Worm (Caenorhabditis elegans): ENCODE measurements around the gene srsx-18.

The srsx-18 gene

DNA sequence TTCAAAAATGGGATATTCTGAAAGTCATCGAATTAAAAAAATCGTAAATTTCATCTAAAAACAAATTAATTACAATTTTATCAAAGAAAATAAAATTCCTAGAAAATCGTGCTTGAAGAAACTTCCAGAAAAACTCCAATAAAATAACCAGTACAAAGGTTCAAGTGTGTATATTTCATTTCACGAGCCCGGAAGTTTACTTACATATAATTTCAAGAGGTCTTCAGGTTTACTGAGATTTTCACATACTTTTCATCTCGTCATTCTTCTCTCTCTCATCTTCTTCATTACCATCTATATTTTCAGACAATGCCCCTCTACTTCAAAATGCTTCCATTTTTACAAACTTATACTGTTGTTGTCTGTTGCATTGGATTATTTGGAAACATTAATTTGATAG is at the start of gene srsx-18:
TSS of gene srsx-18 (plus strand) at position 301 of the 400 bp plus-strand sequence.
- TF ChIP-seq ceh-82 (tag; optimal IDR thresholded peaks at IDR 0.05): no peak
- TF ChIP-seq gei-8 (GFP tag; optimal IDR thresholded peaks at IDR 0.05): no peak
- no peak for TF ChIP-seq cey-2 (tag; optimal IDR thresholded peaks at IDR 0.05; ENCODE audit: borderline replicate concordance, insufficient read depth)
- no peak for TF ChIP-seq pha-4 (GFP tag; IDR thresholded peaks at IDR 0.05)
- no peak for TF ChIP-seq pha-4 (tag; optimal IDR thresholded peaks at IDR 0.05)
- no peak for TF ChIP-seq ama-1 (optimal IDR thresholded peaks at IDR 0.05)
- TF ChIP-seq hlh-11 (tag; optimal IDR thresholded peaks at IDR 0.05): no peak
- no peak for TF ChIP-seq unc-39 (tag; optimal IDR thresholded peaks at IDR 0.05)
- no peak for TF ChIP-seq ztf-11 (tag; optimal IDR thresholded peaks at IDR 0.05)
- no peak for TF ChIP-seq pqm-1 (tag; optimal IDR thresholded peaks at IDR 0.05)
- TF ChIP-seq lin-38 (GFP tag; IDR thresholded peaks at IDR 0.05): no peak

DNA sequence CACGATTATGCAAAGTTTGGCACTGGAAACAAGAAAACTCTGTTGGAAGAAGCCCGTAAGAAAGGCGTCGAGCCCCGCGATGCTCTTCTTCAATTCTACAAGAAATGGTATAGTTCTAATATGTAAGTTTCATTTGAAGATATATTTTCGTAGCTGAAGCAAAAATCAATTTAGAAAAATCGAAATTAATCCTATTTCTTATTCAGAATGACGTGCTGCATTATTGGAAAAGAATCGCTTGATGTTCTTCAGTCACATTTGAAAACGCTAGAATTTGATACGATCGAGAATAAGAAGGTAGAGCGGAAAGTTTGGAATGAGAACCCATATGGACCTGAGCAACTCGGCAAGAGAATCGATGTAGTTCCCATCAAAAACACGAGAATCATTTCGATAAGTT is 45.4 kb upstream of the srsx-18 start:
- TF ChIP-seq unc-62 (GFP tag; optimal IDR thresholded peaks at IDR 0.05 in 1 of 2) (peak in 1 of 2 experiments; percentile 90), unc-62 (tag; optimal IDR thresholded peaks at IDR 0.05) (no peak), lin-13 (GFP tag; optimal IDR thresholded peaks at IDR 0.05) (no peak), aha-1 (tag) (peak; percentile 27), dpl-1 (GFP tag; optimal IDR thresholded peaks at IDR 0.05) (no peak), Y75B8A.6 (GFP tag; IDR thresholded peaks at IDR 0.05) (no peak)

DNA sequence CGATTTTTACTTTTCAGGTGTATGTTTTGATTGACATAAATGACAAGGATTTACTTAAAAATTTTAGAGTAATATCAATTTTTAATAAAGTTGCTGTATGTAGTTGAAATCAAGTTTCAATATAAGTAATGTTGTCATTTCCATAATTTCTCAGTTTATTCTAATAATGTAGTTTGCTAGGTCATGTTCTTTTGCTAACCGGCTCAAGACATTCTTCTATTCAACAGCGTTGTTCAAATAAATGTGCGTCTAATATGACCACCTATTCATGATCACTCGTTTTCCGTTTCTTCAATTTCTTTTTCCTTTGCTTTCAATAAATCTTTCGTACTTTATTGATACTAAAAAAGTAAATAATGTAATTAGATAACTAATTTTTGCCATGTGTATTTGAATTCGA is 42.3 kb upstream of the srsx-18 start, which contains the start of gene C02G6.3:
TSS of gene C02G6.3 (plus strand) at position 301 of the 400 bp plus-strand sequence.
- no peak for TF ChIP-seq unc-39 (tag; optimal IDR thresholded peaks at IDR 0.05)
- no peak for TF ChIP-seq T26A8.4 (GFP tag; IDR thresholded peaks at IDR 0.05)
- no peak for TF ChIP-seq dve-1 (tag; optimal IDR thresholded peaks at IDR 0.05; ENCODE audit: insufficient read depth)
- TF ChIP-seq nhr-102 (tag; optimal IDR thresholded peaks at IDR 0.05): no peak
- TF ChIP-seq mxl-2 (GFP tag; conservative IDR thresholded peaks at IDR 0.05): no peak
- TF ChIP-seq nhr-25 (tag; optimal IDR thresholded peaks at IDR 0.05; ENCODE audit: borderline replicate concordance, insufficient read depth): no peak
- no peak for TF ChIP-seq zip-11 (GFP tag; IDR thresholded peaks at IDR 0.05)
- TF ChIP-seq arid-1 (GFP tag; conservative IDR thresholded peaks at IDR 0.05): no peak
- TF ChIP-seq ztf-11 (tag; optimal IDR thresholded peaks at IDR 0.05): no peak
- no peak for TF ChIP-seq ama-1 (optimal IDR thresholded peaks at IDR 0.05)
- TF ChIP-seq dmd-6 (GFP tag; IDR thresholded peaks at IDR 0.05): no peak
- TF ChIP-seq zfp-3 (GFP tag; conservative IDR thresholded peaks at IDR 0.05): no peak
- TF ChIP-seq saeg-2 (GFP tag; IDR thresholded peaks at IDR 0.05): no peak
- TF ChIP-seq skn-1 (tag; optimal IDR thresholded peaks at IDR 0.05): no peak
- no peak for TF ChIP-seq nhr-77 (tag; optimal IDR thresholded peaks at IDR 0.05)
- TF ChIP-seq mxl-3 (GFP tag; optimal IDR thresholded peaks at IDR 0.05): no peak
- TF ChIP-seq ztf-7 (tag; optimal IDR thresholded peaks at IDR 0.05): no peak
- TF ChIP-seq daf-16 (GFP tag; optimal IDR thresholded peaks at IDR 0.05): no peak
- no peak for TF ChIP-seq daf-16 (tag; optimal IDR thresholded peaks at IDR 0.05)
- TF ChIP-seq nhr-11 (tag; optimal IDR thresholded peaks at IDR 0.05): no peak
- TF ChIP-seq daf-8 (GFP tag; IDR thresholded peaks at IDR 0.05): no peak

DNA sequence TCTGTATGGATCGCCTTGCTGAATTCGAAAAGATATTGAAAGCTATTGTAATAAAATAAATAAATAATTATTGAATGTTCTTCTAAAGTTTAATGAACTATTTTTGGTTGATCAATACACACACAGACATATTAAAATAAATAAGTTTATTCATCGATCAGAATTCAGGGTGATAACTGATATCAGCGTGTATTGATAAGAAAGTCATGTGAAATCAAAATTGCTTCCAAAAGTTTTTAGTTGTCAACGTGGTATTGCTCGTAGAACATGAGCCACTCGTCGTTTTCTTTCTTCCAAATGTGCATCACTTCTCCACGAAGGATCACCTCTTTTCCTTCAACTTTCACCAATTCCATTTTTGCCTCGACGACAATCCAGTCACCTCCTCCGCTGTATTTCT is 39.9 kb upstream of the srsx-18 start:
- TF ChIP-seq lin-1 (GFP tag; IDR thresholded peaks at IDR 0.05) (no peak), pqm-1 (tag; optimal IDR thresholded peaks at IDR 0.05) (peak; percentile 2), fos-1 (tag; optimal IDR thresholded peaks at IDR 0.05) (no peak), fkh-10 (GFP tag; optimal IDR thresholded peaks at IDR 0.05) (no peak), zag-1 (tag; optimal IDR thresholded peaks at IDR 0.05) (no peak)
